Worm (Caenorhabditis elegans) whole organism, L1 larva: ENCODE results near the gene arl-8.

Experiments
- C04F5.9 ChIP-seq: sonication (generic microtip); optimal IDR thresholded peaks from 2 replicates; lab custom pipeline; 2016; ENCODE audit warnings: missing genetic modification characterization, missing compliant biosample characterization
- C16A3.4 ChIP-seq: fragments of 150-350 bp; optimal IDR thresholded peaks from 2 replicates; lab custom pipeline; 2014; ENCODE audit warnings: missing biosample characterization, missing genetic modification characterization
- C34B4.2 ChIP-seq: sonication (generic microtip); optimal IDR thresholded peaks from 2 replicates; lab custom pipeline; 2017; ENCODE audit warnings: mild to moderate bottlenecking, missing genetic modification characterization, missing compliant biosample characterization
- F16B12.6 ChIP-seq: fragments of 150-350 bp; optimal IDR thresholded peaks from 2 replicates; lab custom pipeline; 2014; ENCODE audit warnings: missing biosample characterization, missing genetic modification characterization
- aha-1 ChIP-seq: fragments of 150-350 bp; optimal IDR thresholded peaks from 2 replicates; lab custom pipeline; 2014; ENCODE audit warnings: missing biosample characterization, missing genetic modification characterization
- alr-1 ChIP-seq: fragments of 200-800 bp; sonication (Bioruptor generic); optimal IDR thresholded peaks from 2 replicates; lab custom pipeline; 2018; ENCODE audit warnings: borderline replicate concordance, mild to moderate bottlenecking, missing genetic modification characterization, missing compliant biosample characterization
- aly-2 ChIP-seq: fragments of 150-350 bp; optimal IDR thresholded peaks from 2 replicates; lab custom pipeline; 2014; ENCODE audit warnings: missing biosample characterization, missing genetic modification characterization
- ama-1 ChIP-seq: fragments of 150-350 bp; optimal IDR thresholded peaks from 2 replicates; lab custom pipeline; 2014
- ceh-63 ChIP-seq: fragments of 200-800 bp; sonication (Bioruptor generic); optimal IDR thresholded peaks from 2 replicates; lab custom pipeline; 2018; ENCODE audit warnings: mild to moderate bottlenecking, missing genetic modification characterization, missing compliant biosample characterization
- ceh-8 ChIP-seq: fragments of 200-800 bp; sonication (Bioruptor generic); optimal IDR thresholded peaks from 2 replicates; lab custom pipeline; 2018; ENCODE audit warnings: mild to moderate bottlenecking, missing genetic modification characterization, moderate library complexity, missing compliant biosample characterization
- ceh-82 ChIP-seq, 3 experiments: fragments of 150-350 bp in 1 of 3; sonication (generic microtip) in 2 of 3; optimal IDR thresholded peaks; 2 replicates each; lab custom pipeline; 2014 to 2017; ENCODE audit warnings: missing biosample characterization in 3 of 3, missing genetic modification characterization in 3 of 3
- ceh-90 ChIP-seq: sonication (generic microtip); optimal IDR thresholded peaks from 2 replicates; lab custom pipeline; 2016; ENCODE audit warnings: missing genetic modification characterization, missing compliant biosample characterization
- ces-1 ChIP-seq: fragments of 150-350 bp; optimal IDR thresholded peaks from 2 replicates; lab custom pipeline; 2014; ENCODE audit warnings: missing biosample characterization, missing genetic modification reagents, missing genetic modification characterization
- dpl-1 ChIP-seq, 3 experiments: fragments of 150-350 bp in 2 of 3; sonication (generic microtip) in 1 of 3; optimal IDR thresholded peaks; 2 replicates each; lab custom pipeline; 2014 to 2017; ENCODE audit warnings: missing biosample characterization in 3 of 3, missing genetic modification characterization in 3 of 3, missing genetic modification reagents in 3 of 3
- dsc-1 ChIP-seq: sonication (generic microtip); optimal IDR thresholded peaks from 2 replicates; lab custom pipeline; 2016; ENCODE audit warnings: mild to moderate bottlenecking, missing genetic modification characterization, missing compliant biosample characterization
- efl-1 ChIP-seq, 4 experiments: fragments of 150-350 bp; optimal IDR thresholded peaks in 3 of 4; peaks in 1 of 4; 1 replicate in 1 of 4; 2 replicates in 3 of 4; lab custom pipeline; 2014; ENCODE audit warnings: missing biosample characterization in 2 of 4, missing genetic modification characterization in 2 of 4, missing genetic modification reagents in 2 of 4
- efl-3 ChIP-seq: fragments of 200-800 bp; sonication (Bioruptor generic); optimal IDR thresholded peaks from 2 replicates; lab custom pipeline; 2018; ENCODE audit warnings: mild to moderate bottlenecking, missing genetic modification characterization, missing compliant biosample characterization
- egl-27 ChIP-seq, 2 experiments: fragments of 150-350 bp in 1 of 2; sonication (generic microtip); optimal IDR thresholded peaks; 3 replicates each; lab custom pipeline; 2017 to 2018; ENCODE audit warnings: missing biosample characterization in 2 of 2, missing genetic modification characterization in 2 of 2, missing genetic modification reagents in 2 of 2
- elt-3 ChIP-seq, 6 experiments: fragments of 150-350 bp in 1 of 6; sonication (generic microtip); optimal IDR thresholded peaks; 2 replicates each; lab custom pipeline; 2017 to 2018; ENCODE audit warnings: missing biosample characterization in 6 of 6, missing genetic modification characterization in 6 of 6, inconsistent platforms in 1 of 6
- ets-5 ChIP-seq: fragments of 200-800 bp; sonication (Bioruptor generic); IDR thresholded peaks from 2 replicates; pipeline ENCODE4 v1.3.6; 2022; ENCODE audit warnings: missing genetic modification characterization, missing compliant biosample characterization
- fkh-8 ChIP-seq: sonication (generic microtip); optimal IDR thresholded peaks from 2 replicates; lab custom pipeline; 2016; ENCODE audit warnings: mild to moderate bottlenecking, missing genetic modification characterization, missing compliant biosample characterization
- fos-1 ChIP-seq: fragments of 150-350 bp; optimal IDR thresholded peaks from 2 replicates; lab custom pipeline; 2014; ENCODE audit warnings: missing biosample characterization, missing genetic modification characterization
- hpl-2 ChIP-seq: fragments of 150-350 bp; optimal IDR thresholded peaks from 2 replicates; lab custom pipeline; 2014; ENCODE audit warnings: missing biosample characterization, missing genetic modification reagents, missing genetic modification characterization
- jun-1 ChIP-seq: fragments of 150-350 bp; optimal IDR thresholded peaks from 2 replicates; lab custom pipeline; 2014; ENCODE audit warnings: missing biosample characterization, missing genetic modification reagents, missing genetic modification characterization
- lin-13 ChIP-seq: fragments of 150-350 bp; optimal IDR thresholded peaks from 2 replicates; lab custom pipeline; 2014; ENCODE audit warnings: missing biosample characterization, missing genetic modification reagents, missing genetic modification characterization
- lin-14 ChIP-seq: fragments of 200-800 bp; sonication (Bioruptor generic); optimal IDR thresholded peaks from 2 replicates; lab custom pipeline; 2018; ENCODE audit warnings: mild to moderate bottlenecking, missing genetic modification characterization, moderate library complexity, missing compliant biosample characterization
- lin-15B ChIP-seq: fragments of 150-350 bp; sonication (generic microtip); optimal IDR thresholded peaks from 3 replicates; lab custom pipeline; 2014; ENCODE audit warnings: missing biosample characterization, missing genetic modification characterization
- lin-35 ChIP-seq, 2 experiments: fragments of 150-350 bp; optimal IDR thresholded peaks; 2 replicates each; lab custom pipeline; 2014; ENCODE audit warnings: missing biosample characterization in 2 of 2, missing genetic modification characterization in 2 of 2, missing genetic modification reagents in 2 of 2
- lir-3 ChIP-seq: sonication (generic microtip); optimal IDR thresholded peaks from 2 replicates; lab custom pipeline; 2016; ENCODE audit warnings: mild to moderate bottlenecking, missing genetic modification characterization, moderate library complexity, missing compliant biosample characterization; ENCODE audit not compliant: poor library complexity
- mdl-1 ChIP-seq, 2 experiments: fragments of 150-350 bp; optimal IDR thresholded peaks; 2 replicates each; lab custom pipeline; 2014 to 2017; ENCODE audit warnings: missing biosample characterization in 2 of 2, missing genetic modification characterization in 2 of 2, inconsistent platforms in 1 of 2
- mef-2 ChIP-seq: fragments of 150-350 bp; optimal IDR thresholded peaks from 2 replicates; lab custom pipeline; 2014; ENCODE audit warnings: missing biosample characterization, missing genetic modification characterization
- mep-1 ChIP-seq: fragments of 150-350 bp; optimal IDR thresholded peaks from 2 replicates; lab custom pipeline; 2014; ENCODE audit warnings: missing biosample characterization, missing genetic modification characterization
- nhr-11 ChIP-seq: fragments of 150-350 bp; optimal IDR thresholded peaks from 2 replicates; lab custom pipeline; 2014; ENCODE audit warnings: missing biosample characterization, missing genetic modification characterization
- nhr-12 ChIP-seq: sonication (generic microtip); optimal IDR thresholded peaks from 2 replicates; lab custom pipeline; 2017; ENCODE audit warnings: missing biosample characterization, missing genetic modification characterization
- nhr-20 ChIP-seq: sonication (generic microtip); optimal IDR thresholded peaks from 2 replicates; lab custom pipeline; 2016; ENCODE audit warnings: mild to moderate bottlenecking, missing genetic modification characterization, missing compliant biosample characterization
- nhr-28 ChIP-seq: fragments of 150-350 bp; optimal IDR thresholded peaks from 2 replicates; lab custom pipeline; 2014; ENCODE audit warnings: missing biosample characterization, missing genetic modification characterization
- nhr-71 ChIP-seq: sonication (generic microtip); optimal IDR thresholded peaks from 2 replicates; lab custom pipeline; 2016; ENCODE audit warnings: mild to moderate bottlenecking, missing genetic modification characterization, moderate library complexity, missing compliant biosample characterization
- nhr-77 ChIP-seq: fragments of 150-350 bp; optimal IDR thresholded peaks from 2 replicates; lab custom pipeline; 2014; ENCODE audit warnings: missing biosample characterization, missing genetic modification characterization
- nhr-90 ChIP-seq: sonication (generic microtip); optimal IDR thresholded peaks from 2 replicates; lab custom pipeline; 2016; ENCODE audit warnings: mild to moderate bottlenecking, missing genetic modification characterization, missing compliant biosample characterization; ENCODE audit not compliant: poor library complexity
- pag-3 ChIP-seq: sonication (generic microtip); optimal IDR thresholded peaks from 2 replicates; lab custom pipeline; 2017; ENCODE audit warnings: missing genetic modification characterization, mild to moderate bottlenecking, missing compliant biosample characterization, antibody characterized with exemption, borderline replicate concordance; ENCODE audit not compliant: insufficient read depth
- pax-3 ChIP-seq: fragments of 200-800 bp; sonication (Bioruptor generic); optimal IDR thresholded peaks from 2 replicates; lab custom pipeline; 2018; ENCODE audit warnings: mild to moderate bottlenecking, missing genetic modification characterization, moderate library complexity, missing compliant biosample characterization
- pqm-1 ChIP-seq: sonication (generic microtip); optimal IDR thresholded peaks from 3 replicates; lab custom pipeline; 2017; ENCODE audit warnings: missing biosample characterization, missing genetic modification characterization
- rnt-1 ChIP-seq: sonication (generic microtip); optimal IDR thresholded peaks from 2 replicates; lab custom pipeline; 2016; ENCODE audit warnings: mild to moderate bottlenecking, missing genetic modification characterization, moderate library complexity, missing compliant biosample characterization
- snpc-4 ChIP-seq: fragments of 150-350 bp; optimal IDR thresholded peaks from 2 replicates; lab custom pipeline; 2014; ENCODE audit warnings: missing biosample characterization, missing genetic modification characterization
- snu-23 ChIP-seq: sonication (generic microtip); optimal IDR thresholded peaks from 2 replicates; lab custom pipeline; 2016; ENCODE audit warnings: missing genetic modification characterization, missing compliant biosample characterization
- sox-4 ChIP-seq: sonication (generic microtip); optimal IDR thresholded peaks from 2 replicates; lab custom pipeline; 2016; ENCODE audit warnings: missing genetic modification characterization, missing compliant biosample characterization
- tlp-1 ChIP-seq: fragments of 150-350 bp; optimal IDR thresholded peaks from 2 replicates; lab custom pipeline; 2014; ENCODE audit warnings: missing biosample characterization, missing genetic modification characterization
- unc-62 ChIP-seq: fragments of 150-350 bp; optimal IDR thresholded peaks from 2 replicates; lab custom pipeline; 2014; ENCODE audit warnings: missing biosample characterization, missing genetic modification reagents, missing genetic modification characterization
- zag-1 ChIP-seq: fragments of 150-350 bp; optimal IDR thresholded peaks from 2 replicates; lab custom pipeline; 2014; ENCODE audit warnings: missing biosample characterization, missing genetic modification characterization
- zip-4 ChIP-seq: fragments of 200-800 bp; sonication (Bioruptor generic); optimal IDR thresholded peaks from 2 replicates; lab custom pipeline; 2018; ENCODE audit warnings: mild to moderate bottlenecking, missing genetic modification characterization, moderate library complexity, missing compliant biosample characterization
- ztf-11 ChIP-seq, 2 experiments: sonication (generic microtip); optimal IDR thresholded peaks; 2 replicates each; lab custom pipeline; 2016 to 2017; ENCODE audit warnings: missing genetic modification characterization in 2 of 2, missing biosample characterization in 1 of 2, missing compliant biosample characterization in 1 of 2

The arl-8 gene

DNA sequence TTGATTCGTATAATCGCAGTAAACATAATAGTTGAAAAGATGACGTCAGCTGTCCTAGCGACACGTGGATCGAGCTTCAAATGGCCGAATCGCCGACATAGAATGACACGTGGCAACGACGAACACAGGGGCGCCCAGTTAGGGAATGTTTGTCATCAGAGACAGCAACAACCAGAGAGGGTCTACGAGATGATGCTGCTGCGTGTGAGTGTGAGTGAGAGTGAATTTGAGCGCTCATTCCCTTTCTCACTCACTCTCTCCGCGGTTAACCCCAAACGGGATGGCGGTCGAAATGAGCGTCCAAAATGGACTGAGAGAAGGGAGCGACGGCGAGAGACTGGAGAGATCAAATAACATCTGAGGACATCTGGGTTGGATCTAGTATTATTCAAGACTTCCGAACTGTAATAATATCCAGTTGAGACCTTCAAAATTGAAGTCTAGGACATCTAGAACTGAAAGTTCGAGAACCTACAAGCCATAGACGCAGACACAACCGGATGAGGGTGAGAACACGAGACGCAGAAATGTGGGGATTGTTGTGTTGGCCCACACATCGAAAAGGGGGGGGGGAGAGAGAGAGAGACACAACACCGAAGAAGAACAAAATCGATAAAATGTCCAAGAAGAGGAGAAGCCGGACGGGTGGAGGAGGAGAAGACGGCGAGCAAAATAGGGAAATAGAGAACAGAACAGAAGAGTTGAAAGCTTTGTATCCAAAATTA, 3.9 kb upstream of the arl-8 start (continued):
- TF ChIP-seq dsc-1 (tag; lab: Kevin White, UChicago) (peak; percentile 7), zip-4 (no peak), lin-14 (GFP tag; lab: Kevin White, UChicago) (peak; percentile 86), efl-3 (GFP tag; lab: Kevin White, UChicago) (no peak), lin-35 (GFP tag; optimal IDR thresholded peaks at IDR 0.05; lab: Kevin White, UChicago) (peak; percentile 38 to 52), dpl-1 (GFP tag; optimal IDR thresholded peaks at IDR 0.05; lab: Kevin White, UChicago) (peak in 1 of 3 experiments; percentile 32), jun-1 (tag; lab: Kevin White, UChicago) (peak; percentile 38), rnt-1 (tag; lab: Kevin White, UChicago) (peak; percentile 14), C04F5.9 (tag; lab: Kevin White, UChicago) (no peak), C34B4.2 (no peak), mef-2 (no peak), ceh-90 (no peak), ceh-63 (GFP tag; lab: Kevin White, UChicago) (no peak), snu-23 (peak; percentile 47), fos-1 (no peak), nhr-11 (tag; lab: Kevin White, UChicago) (no peak), ztf-11 (tag; optimal IDR thresholded peaks at IDR 0.05; lab: Kevin White, UChicago) (peak in 1 of 2 experiments; percentile 9), ets-5 (GFP tag; lab: Robert Waterston, UW) (no peak), lin-15B (no peak), mep-1 (tag; lab: Kevin White, UChicago) (peak; percentile 65), ceh-8 (GFP tag; lab: Kevin White, UChicago) (no peak), efl-1 (optimal IDR thresholded peaks at IDR 0.05; lab: Kevin White, UChicago) (peak; percentile 48 to 57), efl-1 (GFP tag; optimal IDR thresholded peaks at IDR 0.05 in 1 of 2; lab: Kevin White, UChicago) (peak in 1 of 2 experiments; percentile 81), lin-13 (GFP tag; lab: Kevin White, UChicago) (peak; percentile 51), alr-1 (tag; lab: Kevin White, UChicago) (no peak), aly-2 (tag; lab: Kevin White, UChicago) (no peak), sox-4 (no peak), mdl-1 (tag; optimal IDR thresholded peaks at IDR 0.05; lab: Kevin White, UChicago) (peak in 1 of 2 experiments; percentile 84), hpl-2 (no peak), tlp-1 (tag; lab: Kevin White, UChicago) (no peak), pax-3 (tag; lab: Kevin White, UChicago) (no peak), nhr-77 (tag; lab: Kevin White, UChicago) (no peak), lir-3 (tag; lab: Kevin White, UChicago) (no peak), elt-3 (tag; optimal IDR thresholded peaks at IDR 0.05; lab: Kevin White, UChicago) (peak in 1 of 6 experiments; percentile 63), pqm-1 (tag; lab: Kevin White, UChicago) (no peak), ces-1 (GFP tag; lab: Kevin White, UChicago) (no peak), fkh-8 (tag; lab: Kevin White, UChicago) (peak; percentile 69), ceh-82 (tag; optimal IDR thresholded peaks at IDR 0.05; lab: Kevin White, UChicago) (peak; percentile 50 to 69 (median 54)), pag-3 (tag; lab: Kevin White, UChicago) (no peak), snpc-4 (tag; lab: Kevin White, UChicago) (no peak), egl-27 (tag; optimal IDR thresholded peaks at IDR 0.05; lab: Kevin White, UChicago) (no peak), ama-1 (lab: Kevin White, UChicago) (no peak), nhr-90 (peak; percentile 23), unc-62 (GFP tag; lab: Kevin White, UChicago) (no peak), F16B12.6 (no peak), nhr-20 (tag; lab: Kevin White, UChicago) (peak; percentile 46), aha-1 (tag; lab: Kevin White, UChicago) (no peak), zag-1 (no peak), nhr-12 (tag; lab: Kevin White, UChicago) (no peak), nhr-71 (peak; percentile 62), nhr-28 (tag; lab: Kevin White, UChicago) (no peak), C16A3.4 (tag; lab: Kevin White, UChicago) (peak; percentile 53)
